Worm (Caenorhabditis elegans): Measurements from ENCODE around the gene aman-2.

DNA sequence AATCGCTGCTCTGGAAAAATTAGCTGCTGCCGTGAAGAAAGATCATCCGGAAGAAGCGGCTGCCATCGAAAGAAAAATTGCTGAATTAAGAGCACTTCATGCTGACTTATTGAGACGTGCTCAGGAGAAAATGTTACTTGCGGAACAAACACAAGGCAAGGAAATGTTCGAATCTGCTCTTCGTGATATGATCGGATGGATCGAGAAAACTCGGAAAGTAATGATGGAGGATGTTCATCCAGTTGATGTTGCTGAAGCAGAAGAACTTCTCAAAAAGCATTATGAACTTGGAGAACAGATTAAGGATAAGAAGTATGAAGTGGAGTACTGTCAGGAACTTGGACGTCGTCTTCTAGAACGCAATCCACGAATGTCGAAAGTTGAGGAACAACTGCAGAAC lies 27.1 kb downstream of the aman-2 start:
- TF ChIP-seq dao-5 (tag; optimal IDR thresholded peaks at IDR 0.05) (no peak), him-1 (tag; optimal IDR thresholded peaks at IDR 0.05) (no peak)
